Fruit fly (Drosophila melanogaster) whole organism, embryonic: ENCODE data around the gene CG1979.

ENCODE experiments used
- B-H2 ChIP-seq: fragments of 200-800 bp; sonication (Bioruptor generic); optimal IDR thresholded peaks from 2 replicates; lab custom pipeline; 2018; ENCODE audit warnings: missing biosample characterization, mild to moderate bottlenecking, missing genetic modification characterization
- CG10654 ChIP-seq: fragments of 200-800 bp; sonication (Bioruptor generic); optimal IDR thresholded peaks from 2 replicates; lab custom pipeline; 2016; ENCODE audit warnings: missing biosample characterization, missing genetic modification characterization
- CG10979 ChIP-seq: fragments of 200-800 bp; sonication (Bioruptor generic); optimal IDR thresholded peaks from 2 replicates; lab custom pipeline; 2018; ENCODE audit warnings: missing biosample characterization, mild to moderate bottlenecking, missing genetic modification characterization, moderate library complexity
- CG11093 ChIP-seq: fragments of 200-800 bp; sonication (Bioruptor generic); IDR thresholded peaks from 3 replicates; pipeline ENCODE4 v1.3.6; 2022; ENCODE audit warnings: missing biosample characterization, missing genetic modification characterization
- CG13894 ChIP-seq: fragments of 200-800 bp; sonication (Bioruptor generic); optimal IDR thresholded peaks from 3 replicates; lab custom pipeline; 2018; ENCODE audit warnings: missing biosample characterization, mild to moderate bottlenecking, missing genetic modification characterization, moderate library complexity
- CG14860 ChIP-seq: fragments of 200-800 bp; sonication (Bioruptor generic); IDR thresholded peaks from 3 replicates; pipeline ENCODE4 v1.3.6; 2022; ENCODE audit warnings: missing biosample characterization, missing genetic modification characterization; ENCODE audit not compliant: partially characterized antibody
- CG15601 ChIP-seq: fragments of 200-800 bp; sonication (Bioruptor generic); optimal IDR thresholded peaks from 3 replicates; lab custom pipeline; 2019; ENCODE audit warnings: missing biosample characterization, mild to moderate bottlenecking, missing genetic modification characterization, moderate library complexity
- CG16863 ChIP-seq: fragments of 200-800 bp; sonication (Bioruptor generic); optimal IDR thresholded peaks from 3 replicates; lab custom pipeline; 2016; ENCODE audit warnings: missing biosample characterization, missing genetic modification characterization
- CG17361 ChIP-seq: fragments of 200-800 bp; sonication (Bioruptor generic); IDR thresholded peaks from 3 replicates; pipeline ENCODE4 v1.3.6; 2022; ENCODE audit warnings: missing biosample characterization, missing genetic modification characterization
- CG18262 ChIP-seq: fragments of 200-800 bp; optimal IDR thresholded peaks from 3 replicates; lab custom pipeline; 2019; ENCODE audit warnings: missing biosample characterization, mild to moderate bottlenecking, missing genetic modification characterization, moderate library complexity
- CG31441 ChIP-seq: fragments of 200-800 bp; sonication (Bioruptor generic); IDR thresholded peaks from 2 replicates; pipeline ENCODE4 v1.3.6; 2022; ENCODE audit warnings: missing biosample characterization, missing genetic modification characterization
- CG34422 ChIP-seq: fragments of 200-800 bp; sonication (Bioruptor generic); IDR thresholded peaks from 3 replicates; pipeline ENCODE4 v1.3.6; 2022; ENCODE audit warnings: missing biosample characterization, missing genetic modification characterization
- CG4707 ChIP-seq: fragments of 200-800 bp; sonication (Bioruptor generic); optimal IDR thresholded peaks from 2 replicates; lab custom pipeline; 2018; ENCODE audit warnings: missing biosample characterization, mild to moderate bottlenecking, missing genetic modification characterization, moderate library complexity
- CG4854 ChIP-seq: fragments of 200-800 bp; sonication (Bioruptor generic); optimal IDR thresholded peaks from 2 replicates; lab custom pipeline; 2016; ENCODE audit warnings: missing biosample characterization, missing genetic modification characterization, inconsistent platforms
- CG6175 ChIP-seq: fragments of 200-800 bp; sonication (Bioruptor generic); IDR thresholded peaks from 3 replicates; pipeline ENCODE4 v1.3.6; 2022; ENCODE audit warnings: missing biosample characterization, missing genetic modification characterization
- CG6683 ChIP-seq: fragments of 200-800 bp; sonication (Bioruptor generic); optimal IDR thresholded peaks from 2 replicates; lab custom pipeline; 2017; ENCODE audit warnings: missing biosample characterization, mild to moderate bottlenecking, missing genetic modification characterization, missing genetic modification reagents
- CkIIα-i1 ChIP-seq: fragments of 200-800 bp; sonication (Bioruptor generic); IDR thresholded peaks from 2 replicates; pipeline ENCODE4 v1.3.6; 2022; ENCODE audit warnings: missing biosample characterization, missing genetic modification characterization
- D19A ChIP-seq: fragments of 200-800 bp; optimal IDR thresholded peaks from 3 replicates; lab custom pipeline; 2019; ENCODE audit warnings: missing biosample characterization, mild to moderate bottlenecking, missing genetic modification characterization, moderate library complexity
- Ets65A ChIP-seq: fragments of 200-800 bp; sonication (Bioruptor generic); peaks from one replicate; lab custom pipeline; 2016; ENCODE audit warnings: missing biosample characterization, missing genetic modification characterization
- Gug ChIP-seq: fragments of 200-800 bp; sonication (Bioruptor generic); IDR thresholded peaks from 4 replicates; pipeline ENCODE4 v1.3.6; 2022; ENCODE audit warnings: missing biosample characterization, missing genetic modification characterization
- H15 ChIP-seq: fragments of 200-800 bp; sonication (Bioruptor generic); IDR thresholded peaks from 3 replicates; pipeline ENCODE4 v1.3.6; 2022; ENCODE audit warnings: missing biosample characterization, missing genetic modification characterization
- Hr3 ChIP-seq: fragments of 200-800 bp; sonication (Bioruptor generic); optimal IDR thresholded peaks from 3 replicates; lab custom pipeline; 2016; ENCODE audit warnings: missing biosample characterization, missing genetic modification characterization
- Lpt ChIP-seq: fragments of >200 bp; optimal IDR thresholded peaks from 2 replicates; lab custom pipeline; 2018; ENCODE audit warnings: missing biosample characterization, missing genetic modification characterization
- MESR4 ChIP-seq: fragments of 200-800 bp; sonication (Bioruptor generic); optimal IDR thresholded peaks from 2 replicates; lab custom pipeline; 2018; ENCODE audit warnings: missing biosample characterization, mild to moderate bottlenecking, missing genetic modification characterization, moderate library complexity
- MTF-1 ChIP-seq: fragments of 200-800 bp; sonication (Bioruptor generic); optimal IDR thresholded peaks from 2 replicates; lab custom pipeline; 2018; ENCODE audit warnings: missing biosample characterization, mild to moderate bottlenecking, missing genetic modification characterization, borderline replicate concordance
- Med ChIP-seq: fragments of 200-800 bp; sonication (Bioruptor generic); peaks from one replicate; lab custom pipeline; 2016; ENCODE audit warnings: missing biosample characterization, missing genetic modification characterization, mild to moderate bottlenecking, inconsistent platforms, moderate library complexity
- Nf-YB ChIP-seq: fragments of 200-800 bp; sonication (Bioruptor generic); optimal IDR thresholded peaks from 3 replicates; lab custom pipeline; 2019; ENCODE audit warnings: missing biosample characterization, mild to moderate bottlenecking, missing genetic modification characterization, moderate library complexity
- Optix ChIP-seq: fragments of 200-800 bp; sonication (Bioruptor generic); IDR thresholded peaks from 3 replicates; pipeline ENCODE4 v1.3.6; 2022; ENCODE audit warnings: missing biosample characterization, missing genetic modification characterization
- Poxn ChIP-seq: fragments of 200-800 bp; sonication (Bioruptor generic); IDR thresholded peaks from 2 replicates; pipeline ENCODE4 v1.3.6; 2022; ENCODE audit warnings: missing biosample characterization, missing genetic modification characterization
- Ravus ChIP-seq: fragments of 200-800 bp; sonication (Bioruptor generic); IDR thresholded peaks from 2 replicates; pipeline ENCODE4 v1.3.6; 2022; ENCODE audit warnings: missing biosample characterization, missing genetic modification characterization
- Scr ChIP-seq: fragments of 200-800 bp; sonication (Bioruptor generic); IDR thresholded peaks from 2 replicates; pipeline ENCODE4 v1.3.6; 2022; ENCODE audit warnings: missing biosample characterization, missing genetic modification characterization; ENCODE audit not compliant: partially characterized antibody
- Six4 ChIP-seq: fragments of 200-800 bp; sonication (Bioruptor generic); optimal IDR thresholded peaks from 2 replicates; lab custom pipeline; 2016; ENCODE audit warnings: missing biosample characterization, missing genetic modification characterization
- Spps ChIP-seq: fragments of 200-800 bp; sonication (Bioruptor generic); optimal IDR thresholded peaks from 2 replicates; lab custom pipeline; 2018; ENCODE audit warnings: missing biosample characterization, mild to moderate bottlenecking, missing genetic modification characterization
- aop ChIP-seq: fragments of 200-800 bp; sonication (Bioruptor generic); IDR thresholded peaks from 2 replicates; pipeline ENCODE4 v1.3.6; 2022; ENCODE audit warnings: missing biosample characterization, missing genetic modification characterization
- bcd ChIP-seq: fragments of 200-800 bp; sonication (Bioruptor generic); optimal IDR thresholded peaks from 2 replicates; lab custom pipeline; 2017; ENCODE audit warnings: missing biosample characterization, mild to moderate bottlenecking, missing genetic modification characterization
- btn ChIP-seq: fragments of 200-800 bp; sonication (Bioruptor generic); optimal IDR thresholded peaks from 2 replicates; lab custom pipeline; 2016; ENCODE audit warnings: missing biosample characterization, missing genetic modification characterization
- dimm ChIP-seq: fragments of 200-800 bp; sonication (Bioruptor generic); IDR thresholded peaks from 2 replicates; pipeline ENCODE4 v1.3.6; 2022; ENCODE audit warnings: missing biosample characterization, missing genetic modification characterization
- esg ChIP-seq: fragments of 200-800 bp; sonication (Bioruptor generic); conservative IDR thresholded peaks from 2 replicates; pipeline ENCODE4 v1.3.6; 2022; ENCODE audit warnings: missing biosample characterization, missing genetic modification characterization
- exex ChIP-seq: fragments of 200-800 bp; sonication (Bioruptor generic); optimal IDR thresholded peaks from 4 replicates; lab custom pipeline; 2018; ENCODE audit warnings: missing biosample characterization, mild to moderate bottlenecking, missing genetic modification characterization, moderate library complexity
- gcm ChIP-seq: fragments of 200-800 bp; sonication (Bioruptor generic); optimal IDR thresholded peaks from 2 replicates; lab custom pipeline; 2019; ENCODE audit warnings: missing biosample characterization, mild to moderate bottlenecking, missing genetic modification characterization, moderate library complexity
- gcm2 ChIP-seq: fragments of 200-800 bp; sonication (Bioruptor generic); optimal IDR thresholded peaks from 2 replicates; lab custom pipeline; 2016; ENCODE audit warnings: missing biosample characterization, missing genetic modification characterization
- lab ChIP-seq: fragments of 200-800 bp; sonication (Bioruptor generic); optimal IDR thresholded peaks from 3 replicates; lab custom pipeline; 2017; ENCODE audit warnings: missing biosample characterization, missing genetic modification characterization, mild to moderate bottlenecking, moderate library complexity, missing genetic modification reagents
- lmd ChIP-seq: fragments of 200-800 bp; sonication (Bioruptor generic); IDR thresholded peaks from 2 replicates; pipeline ENCODE4 v1.3.6; 2022; ENCODE audit warnings: missing biosample characterization, missing genetic modification characterization
- nom ChIP-seq: fragments of 200-800 bp; sonication (Bioruptor generic); optimal IDR thresholded peaks from 2 replicates; lab custom pipeline; 2017; ENCODE audit warnings: missing biosample characterization, missing genetic modification characterization, mild to moderate bottlenecking, moderate library complexity, missing genetic modification reagents
- onecut ChIP-seq: fragments of 200-800 bp; sonication (Bioruptor generic); IDR thresholded peaks from 2 replicates; pipeline ENCODE4 v1.3.6; 2022; ENCODE audit warnings: missing biosample characterization, missing genetic modification characterization
- pb ChIP-seq: fragments of 200-800 bp; sonication (Bioruptor generic); optimal IDR thresholded peaks from 3 replicates; lab custom pipeline; 2016; ENCODE audit warnings: missing biosample characterization, missing genetic modification characterization
- sd ChIP-seq: fragments of 200-800 bp; sonication (Bioruptor generic); optimal IDR thresholded peaks from 3 replicates; lab custom pipeline; 2018; ENCODE audit warnings: missing biosample characterization, mild to moderate bottlenecking, missing genetic modification characterization, moderate library complexity
- shn ChIP-seq: fragments of 200-800 bp; sonication (Bioruptor generic); optimal IDR thresholded peaks from 3 replicates; lab custom pipeline; 2016; ENCODE audit warnings: missing biosample characterization, missing genetic modification characterization
- sisA ChIP-seq: fragments of 200-800 bp; sonication (Bioruptor generic); IDR thresholded peaks from 2 replicates; pipeline ENCODE4 v1.3.6; 2022; ENCODE audit warnings: missing biosample characterization, missing genetic modification characterization
- trem ChIP-seq: fragments of 200-800 bp; optimal IDR thresholded peaks from 3 replicates; lab custom pipeline; 2019; ENCODE audit warnings: missing biosample characterization, mild to moderate bottlenecking, missing genetic modification characterization, moderate library complexity
- unpg ChIP-seq: fragments of 200-800 bp; sonication (Bioruptor generic); optimal IDR thresholded peaks from 3 replicates; lab custom pipeline; 2018; ENCODE audit warnings: missing biosample characterization, mild to moderate bottlenecking, missing genetic modification characterization, moderate library complexity
- wor ChIP-seq: fragments of 200-800 bp; sonication (Bioruptor generic); IDR thresholded peaks from 2 replicates; pipeline ENCODE4 v1.3.6; 2022; ENCODE audit warnings: missing biosample characterization, missing genetic modification characterization

Gene CG1979

DNA sequence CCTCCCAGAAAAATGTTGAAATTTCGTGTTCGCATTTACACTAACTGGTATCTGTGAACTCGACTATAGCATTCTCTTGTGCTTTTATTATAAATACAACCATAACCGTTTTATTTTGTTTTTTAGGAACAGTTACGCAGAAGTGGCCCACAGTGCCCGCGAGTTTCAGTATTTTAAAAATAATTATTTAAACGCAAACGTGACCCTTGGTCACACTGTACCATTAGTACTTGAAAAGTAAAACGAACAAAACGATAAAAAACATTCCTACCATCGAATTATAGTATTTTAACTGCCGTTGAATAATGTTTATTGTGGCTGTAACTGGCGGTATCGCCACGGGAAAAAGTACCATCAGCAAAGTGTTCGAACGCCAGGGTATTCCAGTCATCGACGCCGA, 27.6 kb downstream of the CG1979 start, which contains the start of gene Dpck (continued):
- no peak for TF ChIP-seq CG11093 (GFP tag; lab: Robert Waterston, UW)
- TF ChIP-seq CG16863 (GFP tag; lab: Kevin White, UChicago): no peak
- no peak for TF ChIP-seq btn (GFP tag; lab: Kevin White, UChicago)
- 0 out of 3 replicates have a peak, but pooled peaks have one; percentile 30 for TF ChIP-seq CG17361 (GFP tag; lab: Robert Waterston, UW)
- no peak for TF ChIP-seq esg (GFP tag; lab: Robert Waterston, UW)
- no peak for TF ChIP-seq shn (GFP tag; lab: Kevin White, UChicago)
- TF ChIP-seq onecut (GFP tag; lab: Robert Waterston, UW): 0 out of 2 replicates have a peak, but pooled peaks have one; percentile 13
- no peak for TF ChIP-seq Poxn (GFP tag; lab: Robert Waterston, UW)
- no peak for TF ChIP-seq Ravus (GFP tag; lab: Robert Waterston, UW)
- peak; percentile 22 for TF ChIP-seq B-H2 (GFP tag; lab: Kevin White, UChicago)
- TF ChIP-seq aop: no peak
- TF ChIP-seq lmd: no peak
- TF ChIP-seq CG18262 (tag; lab: Kevin White, UChicago): peak; percentile 28
- TF ChIP-seq Hr3: peak; percentile 1
- no peak for TF ChIP-seq CG6175 (GFP tag; lab: Robert Waterston, UW)
- TF ChIP-seq CG31441 (GFP tag; lab: Robert Waterston, UW): 0 out of 2 replicates have a peak, but pooled peaks have one; percentile 30
- no peak for TF ChIP-seq bcd
- peak; percentile 9 for TF ChIP-seq sd
- TF ChIP-seq CG34422 (GFP tag; lab: Robert Waterston, UW): no peak
- no peak for TF ChIP-seq Gug (GFP tag; lab: Robert Waterston, UW)
- TF ChIP-seq CG13894 (tag; lab: Kevin White, UChicago): peak; percentile 17
- TF ChIP-seq CG14860: no peak
- TF ChIP-seq dimm (GFP tag; lab: Robert Waterston, UW): no peak
- no peak for TF ChIP-seq pb (GFP tag; lab: Kevin White, UChicago)
- no peak for TF ChIP-seq Nf-YB
- no peak for TF ChIP-seq gcm2
- no peak for TF ChIP-seq MTF-1 (GFP tag; lab: Kevin White, UChicago)
- TF ChIP-seq H15 (GFP tag; lab: Robert Waterston, UW): no peak
- TF ChIP-seq gcm (GFP tag; lab: Kevin White, UChicago): peak; percentile 9
- TF ChIP-seq CG15601 (tag; lab: Kevin White, UChicago): no peak
- TF ChIP-seq Spps (tag; lab: Kevin White, UChicago): no peak
- peak; percentile 81 for TF ChIP-seq MESR4 (GFP tag; lab: Kevin White, UChicago)
- no peak for TF ChIP-seq D19A
- TF ChIP-seq sisA (GFP tag; lab: Robert Waterston, UW): no peak
- peak; percentile 31 for TF ChIP-seq lab (GFP tag; lab: Kevin White, UChicago)
- TF ChIP-seq Lpt (GFP tag; lab: Kevin White, UChicago): no peak
- TF ChIP-seq Six4 (GFP tag; lab: Kevin White, UChicago): no peak
- peak; percentile 23 for TF ChIP-seq CG10979 (tag; lab: Kevin White, UChicago)
- peak; percentile 73 for TF ChIP-seq nom (GFP tag; lab: Kevin White, UChicago)
- no peak for TF ChIP-seq CkIIα-i1 (GFP tag; lab: Robert Waterston, UW)
- TF ChIP-seq CG4854 (GFP tag; lab: Kevin White, UChicago): peak; percentile 28
- peak; percentile 13 for TF ChIP-seq unpg (GFP tag; lab: Kevin White, UChicago)
- no peak for TF ChIP-seq CG6683 (GFP tag; lab: Kevin White, UChicago)
- peak; percentile 42 for TF ChIP-seq trem (tag; lab: Kevin White, UChicago)
- no peak for TF ChIP-seq Optix
- peak; percentile 95 for TF ChIP-seq Ets65A (GFP tag; lab: Kevin White, UChicago)
- TF ChIP-seq CG4707 (GFP tag; lab: Kevin White, UChicago): peak; percentile 99
- peak; percentile 0 for TF ChIP-seq CG10654
- TF ChIP-seq exex (tag; lab: Kevin White, UChicago): no peak
- TF ChIP-seq wor: no peak
- no peak for TF ChIP-seq Scr (GFP tag; lab: Robert Waterston, UW)
- peak; percentile 80 for TF ChIP-seq Med (GFP tag; lab: Kevin White, UChicago)
